Worm (Caenorhabditis elegans): ENCODE results near the gene T01B11.1.

- TF ChIP-seq Y79H2A.3 (GFP tag; conservative IDR thresholded peaks at IDR 0.05) = no peak
- TF ChIP-seq mes-4 (tag; optimal IDR thresholded peaks at IDR 0.05) = no peak
- TF ChIP-seq hsf-1 (GFP tag; IDR thresholded peaks at IDR 0.05) = no peak
Measured at ce11 chrIV:8462376-8462775, 15.4 kb downstream of the T01B11.1 start.

Data from whole organism, young adult.